Fruit fly (Drosophila melanogaster) Kc167 (cell line): ENCODE data around the gene EMC3.

Source experiments
- Myc ChIP-seq: fragments of >200 bp; optimal IDR thresholded peaks from 2 replicates; lab custom pipeline; 2017; ENCODE audit warnings: missing external identifiers
- Sin3A ChIP-seq: fragments of >200 bp; optimal IDR thresholded peaks from 2 replicates; lab custom pipeline; 2018; ENCODE audit warnings: missing external identifiers
- h ChIP-seq: fragments of >200 bp; optimal IDR thresholded peaks from 3 replicates; lab custom pipeline; 2018; ENCODE audit warnings: missing external identifiers
- insv ChIP-seq: fragments of >200 bp; optimal IDR thresholded peaks from 3 replicates; lab custom pipeline; 2018; ENCODE audit warnings: missing external identifiers
- psq ChIP-seq: fragments of >200 bp; optimal IDR thresholded peaks from 2 replicates; lab custom pipeline; 2017; ENCODE audit warnings: missing external identifiers
- ttk ChIP-seq: sonication (Bioruptor generic); optimal IDR thresholded peaks from 2 replicates; lab custom pipeline; 2017; ENCODE audit warnings: missing external identifiers

- TF ChIP-seq insv (lab: Kevin White, UChicago) (no peak), h (no peak), ttk (lab: Kevin White, UChicago) (no peak), psq (no peak), Sin3A (lab: Kevin White, UChicago) (no peak), Myc (no peak)
Measured at dm6 chr2L:10687794-10688185, 44.4 kb downstream of the EMC3 start.
